Worm (Caenorhabditis elegans) whole organism, L4/young adult: ENCODE measurements around the gene timm-17B.1.

Source experiments
- dao-5 ChIP-seq: sonication (generic microtip); optimal IDR thresholded peaks from 2 replicates; lab custom pipeline; 2016; ENCODE audit warnings: missing genotype, missing genetic modification characterization, moderate library complexity, missing compliant biosample characterization
- him-1 ChIP-seq: sonication (generic microtip); optimal IDR thresholded peaks from 2 replicates; lab custom pipeline; 2016; ENCODE audit warnings: missing genotype, missing genetic modification reagents, missing genetic modification characterization, missing compliant biosample characterization

- TF ChIP-seq him-1 (tag; lab: Kevin White, UChicago), result no peak
- no peak for TF ChIP-seq dao-5 (tag; lab: Kevin White, UChicago)
Observed at ce11 chrIV:4703911-4704310, 41.4 kb downstream of the timm-17B.1 start, which contains the start of gene ogdh-1.
